Fruit fly (Drosophila melanogaster) whole organism, wandering third instar larva: ENCODE measurements around the gene CG9240.

ENCODE experiments used
- Sp1 ChIP-seq: fragments of 200-800 bp; sonication (Bioruptor generic); optimal IDR thresholded peaks from 3 replicates; lab custom pipeline; 2019; ENCODE audit warnings: missing biosample characterization, mild to moderate bottlenecking, missing genetic modification characterization, moderate library complexity
- h ChIP-seq: fragments of 200-800 bp; sonication (Bioruptor generic); optimal IDR thresholded peaks from 3 replicates; lab custom pipeline; 2016; ENCODE audit warnings: missing biosample characterization, mild to moderate bottlenecking, missing genetic modification characterization
- psq ChIP-seq: fragments of 200-800 bp; sonication (Bioruptor generic); optimal IDR thresholded peaks from 3 replicates; lab custom pipeline; 2017; ENCODE audit warnings: missing biosample characterization, mild to moderate bottlenecking, missing genetic modification characterization, moderate library complexity
- sv ChIP-seq: fragments of 200-800 bp; sonication (Bioruptor generic); optimal IDR thresholded peaks from 3 replicates; lab custom pipeline; 2016; ENCODE audit warnings: missing biosample characterization, missing genetic modification characterization

DNA sequence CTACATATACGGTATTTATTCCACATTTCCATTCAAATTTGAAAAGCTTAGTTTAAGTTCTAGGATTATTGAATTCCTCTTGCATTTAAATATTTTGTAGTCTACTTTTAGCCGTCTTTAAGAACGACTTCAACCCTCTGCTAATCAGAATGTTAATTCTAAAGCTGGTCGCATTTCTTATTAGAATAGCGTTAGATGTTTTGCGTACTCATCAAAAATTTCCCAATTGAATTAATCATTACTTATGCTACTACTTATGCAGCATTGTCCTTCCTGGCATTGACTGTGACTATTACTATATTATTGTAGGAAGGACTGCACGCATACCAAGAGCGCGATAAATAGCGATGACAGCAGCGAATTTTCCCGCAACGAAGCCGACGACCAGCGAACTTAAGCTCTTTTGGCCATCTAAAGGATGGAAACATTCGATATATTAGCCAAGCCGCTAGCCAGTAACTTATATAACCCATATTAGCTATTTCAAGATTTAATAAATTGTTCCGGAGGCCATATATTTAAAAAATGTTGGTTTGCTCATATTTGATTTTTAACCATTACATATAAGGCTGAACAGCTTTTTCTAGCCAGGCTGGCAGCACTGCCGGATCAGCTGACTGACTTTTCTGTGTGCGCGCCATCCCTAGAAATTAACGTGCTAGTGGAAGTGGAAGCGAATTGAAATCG lies 4.1 kb downstream of the CG9240 start, which contains the start of gene CG8128:
- TF ChIP-seq psq (no peak), sv (GFP tag; lab: Kevin White, UChicago) (no peak), Sp1 (GFP tag; lab: Kevin White, UChicago) (no peak), h (GFP tag; lab: Kevin White, UChicago) (no peak)
